Worm (Caenorhabditis elegans): Measurements from ENCODE around the gene srw-137.

The srw-137 gene

ce11 chrV:2909525-2909924 lies 34.2 kb downstream of the srw-137 start, which contains the start of gene zmp-3:
zmp-3 (minus strand) TSS chrV:2909625.
- TF ChIP-seq mep-1 (tag; optimal IDR thresholded peaks at IDR 0.05) (no peak), mls-2 (tag; optimal IDR thresholded peaks at IDR 0.05) (no peak), ceh-83 (GFP tag; optimal IDR thresholded peaks at IDR 0.05) (no peak), snpc-4 (tag; optimal IDR thresholded peaks at IDR 0.05) (no peak), nhr-237 (tag; optimal IDR thresholded peaks at IDR 0.05) (no peak), nhr-28 (tag; optimal IDR thresholded peaks at IDR 0.05) (no peak), zip-8 (tag; optimal IDR thresholded peaks at IDR 0.05) (no peak), bed-3 (GFP tag; optimal IDR thresholded peaks at IDR 0.05) (no peak), mab-5 (tag; optimal IDR thresholded peaks at IDR 0.05) (no peak), unc-120 (tag; optimal IDR thresholded peaks at IDR 0.05; ENCODE audit: poor library complexity, severe bottlenecking) (no peak), blmp-1 (tag; optimal IDR thresholded peaks at IDR 0.05) (no peak), pha-4 (tag; optimal IDR thresholded peaks at IDR 0.05) (no peak), sptf-1 (tag; optimal IDR thresholded peaks at IDR 0.05) (no peak), lin-32 (GFP tag; optimal IDR thresholded peaks at IDR 0.05) (no peak), elt-3 (tag; optimal IDR thresholded peaks at IDR 0.05) (no peak), lsy-2 (tag; optimal IDR thresholded peaks at IDR 0.05) (no peak), ceh-43 (GFP tag; optimal IDR thresholded peaks at IDR 0.05) (no peak), unc-62 (GFP tag; optimal IDR thresholded peaks at IDR 0.05) (no peak), flh-1 (GFP tag; optimal IDR thresholded peaks at IDR 0.05) (no peak)

ce11 chrV:2903227-2903626 lies 40.5 kb downstream of the srw-137 start, which contains the start of gene C31B8.7:
C31B8.7 (minus strand) TSS chrV:2903327.
- no peak for TF ChIP-seq sptf-1 (tag; optimal IDR thresholded peaks at IDR 0.05)
- TF ChIP-seq hlh-1 (tag; optimal IDR thresholded peaks at IDR 0.05), result no peak
- no peak for TF ChIP-seq lsy-2 (tag; optimal IDR thresholded peaks at IDR 0.05)
- no peak for TF ChIP-seq mab-5 (tag; optimal IDR thresholded peaks at IDR 0.05)
- no peak for TF ChIP-seq ceh-83 (GFP tag; optimal IDR thresholded peaks at IDR 0.05)
- TF ChIP-seq unc-120 (tag; optimal IDR thresholded peaks at IDR 0.05; ENCODE audit: poor library complexity, severe bottlenecking), result no peak
- TF ChIP-seq nhr-2 (tag; optimal IDR thresholded peaks at IDR 0.05), result no peak
- no peak for TF ChIP-seq ces-1 (GFP tag; optimal IDR thresholded peaks at IDR 0.05)
- TF ChIP-seq nhr-28 (tag; optimal IDR thresholded peaks at IDR 0.05), result no peak
- no peak for TF ChIP-seq ham-2 (GFP tag; optimal IDR thresholded peaks at IDR 0.05)

- TF ChIP-seq ztf-11 (tag; optimal IDR thresholded peaks at IDR 0.05), result no peak
- TF ChIP-seq unc-62 (GFP tag; optimal IDR thresholded peaks at IDR 0.05), result no peak
- TF ChIP-seq pha-4 (tag; optimal IDR thresholded peaks at IDR 0.05), result no peak
- no peak for TF ChIP-seq blmp-1 (tag; optimal IDR thresholded peaks at IDR 0.05)
- TF ChIP-seq sem-2 (GFP tag; optimal IDR thresholded peaks at IDR 0.05), result no peak
- no peak for TF ChIP-seq elt-3 (tag; optimal IDR thresholded peaks at IDR 0.05)
- TF ChIP-seq snpc-4 (tag; optimal IDR thresholded peaks at IDR 0.05), result no peak
- TF ChIP-seq lin-13 (tag; optimal IDR thresholded peaks at IDR 0.05), result no peak
- no peak for TF ChIP-seq ces-1 (GFP tag; optimal IDR thresholded peaks at IDR 0.05)
- TF ChIP-seq cnd-1 (tag; optimal IDR thresholded peaks at IDR 0.05), result no peak
- no peak for TF ChIP-seq zip-8 (tag; optimal IDR thresholded peaks at IDR 0.05)
- no peak for TF ChIP-seq lsy-2 (tag; optimal IDR thresholded peaks at IDR 0.05)
- no peak for TF ChIP-seq nhr-28 (tag; optimal IDR thresholded peaks at IDR 0.05)
- no peak for TF ChIP-seq lin-32 (GFP tag; optimal IDR thresholded peaks at IDR 0.05)
- TF ChIP-seq ceh-43 (GFP tag; optimal IDR thresholded peaks at IDR 0.05), result no peak
- TF ChIP-seq M03D4.4 (tag; optimal IDR thresholded peaks at IDR 0.05), result no peak
- no peak for TF ChIP-seq ceh-83 (GFP tag; optimal IDR thresholded peaks at IDR 0.05)
- TF ChIP-seq hlh-1 (tag; optimal IDR thresholded peaks at IDR 0.05), result no peak
- TF ChIP-seq bed-3 (GFP tag; optimal IDR thresholded peaks at IDR 0.05), result no peak
- TF ChIP-seq elt-1 (tag; optimal IDR thresholded peaks at IDR 0.05; ENCODE audit: borderline replicate concordance, insufficient read depth), result no peak
Observed at ce11 chrV:2899867-2900266, 43.9 kb downstream of the srw-137 start, which contains the start of gene str-46. str-46 (minus strand) TSS chrV:2899967.

ce11 chrV:2896198-2896660 lies 47.5 kb downstream of the srw-137 start, which contains the start of gene pals-32:
pals-32 (plus strand) TSS chrV:2896610.
- no peak for TF ChIP-seq ztf-11 (tag; optimal IDR thresholded peaks at IDR 0.05)
- TF ChIP-seq elt-1 (tag; optimal IDR thresholded peaks at IDR 0.05; ENCODE audit: borderline replicate concordance, insufficient read depth), result no peak
- TF ChIP-seq nhr-237 (tag; optimal IDR thresholded peaks at IDR 0.05), result no peak
- no peak for TF ChIP-seq nhr-76 (tag; optimal IDR thresholded peaks at IDR 0.05)
- no peak for TF ChIP-seq ces-1 (GFP tag; optimal IDR thresholded peaks at IDR 0.05)
- TF ChIP-seq tbx-8 (GFP tag; optimal IDR thresholded peaks at IDR 0.05), result no peak
- no peak for TF ChIP-seq mep-1 (tag; optimal IDR thresholded peaks at IDR 0.05)
- TF ChIP-seq pha-4 (tag; optimal IDR thresholded peaks at IDR 0.05), result no peak
- no peak for TF ChIP-seq unc-39 (tag; optimal IDR thresholded peaks at IDR 0.05)
- TF ChIP-seq sptf-1 (tag; optimal IDR thresholded peaks at IDR 0.05), result no peak
- TF ChIP-seq M03D4.4 (tag; optimal IDR thresholded peaks at IDR 0.05), result no peak
- no peak for TF ChIP-seq ceh-83 (GFP tag; optimal IDR thresholded peaks at IDR 0.05)
- TF ChIP-seq unc-120 (tag; optimal IDR thresholded peaks at IDR 0.05; ENCODE audit: poor library complexity, severe bottlenecking), result no peak
- no peak for TF ChIP-seq cnd-1 (tag; optimal IDR thresholded peaks at IDR 0.05)
- no peak for TF ChIP-seq lin-32 (GFP tag; optimal IDR thresholded peaks at IDR 0.05)
- TF ChIP-seq bed-3 (GFP tag; optimal IDR thresholded peaks at IDR 0.05), result no peak
- no peak for TF ChIP-seq mls-2 (tag; optimal IDR thresholded peaks at IDR 0.05)
- TF ChIP-seq sem-2 (GFP tag; optimal IDR thresholded peaks at IDR 0.05), result no peak
- TF ChIP-seq flh-1 (GFP tag; optimal IDR thresholded peaks at IDR 0.05), result no peak
- TF ChIP-seq ceh-39 (tag; optimal IDR thresholded peaks at IDR 0.05), result no peak
